Worm (Caenorhabditis elegans) whole organism, young adult: ENCODE data around the gene lim-6.

Experiments
- B0261.1 ChIP-seq: sonication (generic microtip); optimal IDR thresholded peaks from 2 replicates; lab custom pipeline; 2016; ENCODE audit warnings: mild to moderate bottlenecking, missing genetic modification characterization, moderate library complexity, missing compliant biosample characterization
- D2030.7 ChIP-seq: fragments of 200-800 bp; sonication (Bioruptor generic); IDR thresholded peaks from 2 replicates; pipeline ENCODE4 v1.3.6; 2022; ENCODE audit warnings: missing genetic modification reagents, missing genetic modification characterization, missing compliant biosample characterization
- F37B4.10 ChIP-seq: fragments of 200-800 bp; sonication (Bioruptor generic); IDR thresholded peaks from 2 replicates; pipeline ENCODE4 v1.3.6; 2022; ENCODE audit warnings: missing genetic modification characterization, missing compliant biosample characterization
- F57A8.1 ChIP-seq: fragments of 200-800 bp; sonication (Bioruptor generic); optimal IDR thresholded peaks from 2 replicates; lab custom pipeline; 2018; ENCODE audit warnings: mild to moderate bottlenecking, missing genetic modification characterization, moderate library complexity, missing compliant biosample characterization
- F57C9.4 ChIP-seq: sonication (generic microtip); optimal IDR thresholded peaks from 2 replicates; lab custom pipeline; 2017; ENCODE audit warnings: mild to moderate bottlenecking, missing genetic modification characterization, missing compliant biosample characterization
- T07F8.4 ChIP-seq: sonication (generic microtip); optimal IDR thresholded peaks from 2 replicates; lab custom pipeline; 2016; ENCODE audit warnings: mild to moderate bottlenecking, missing genetic modification characterization, moderate library complexity, missing compliant biosample characterization
- Y53F4B.3 ChIP-seq: fragments of 200-800 bp; sonication (Bioruptor generic); IDR thresholded peaks from 2 replicates; pipeline ENCODE4 v1.3.6; 2022; ENCODE audit warnings: missing genetic modification reagents, missing genetic modification characterization, missing compliant biosample characterization
- Y56A3A.18 ChIP-seq: fragments of 200-800 bp; sonication (Bioruptor generic); IDR thresholded peaks from 2 replicates; pipeline ENCODE4 v1.3.6; 2022; ENCODE audit warnings: missing genetic modification reagents, missing genetic modification characterization, missing compliant biosample characterization
- Y79H2A.3 ChIP-seq: fragments of 200-800 bp; sonication (Bioruptor generic); conservative IDR thresholded peaks from 2 replicates; pipeline ENCODE4 v1.3.6; 2022; ENCODE audit warnings: missing genetic modification reagents, missing genetic modification characterization, missing compliant biosample characterization
- aptf-3 ChIP-seq: fragments of 200-800 bp; sonication (Bioruptor generic); IDR thresholded peaks from 2 replicates; pipeline ENCODE4 v1.3.6; 2022; ENCODE audit warnings: missing genetic modification characterization, missing compliant biosample characterization
- bed-1 ChIP-seq: fragments of 200-800 bp; sonication (Bioruptor generic); IDR thresholded peaks from 2 replicates; pipeline ENCODE4 v1.3.6; 2022; ENCODE audit warnings: missing genetic modification reagents, missing genetic modification characterization, missing compliant biosample characterization
- bed-2 ChIP-seq: fragments of 200-800 bp; sonication (Bioruptor generic); IDR thresholded peaks from 2 replicates; pipeline ENCODE4 v1.3.6; 2022; ENCODE audit warnings: missing genetic modification reagents, missing genetic modification characterization, missing compliant biosample characterization
- dpff-1 ChIP-seq: sonication (generic microtip); optimal IDR thresholded peaks from 2 replicates; lab custom pipeline; 2017; ENCODE audit warnings: mild to moderate bottlenecking, missing genetic modification characterization, missing compliant biosample characterization
- hmg-1.2 ChIP-seq: fragments of 200-800 bp; sonication (Bioruptor generic); IDR thresholded peaks from 2 replicates; pipeline ENCODE4 v1.3.6; 2022; ENCODE audit warnings: missing genetic modification reagents, missing genetic modification characterization, missing compliant biosample characterization
- hrde-1 ChIP-seq: sonication (generic microtip); optimal IDR thresholded peaks from 2 replicates; lab custom pipeline; 2016; ENCODE audit warnings: missing genetic modification characterization, mild to moderate bottlenecking, missing compliant biosample characterization, moderate library complexity, missing genotype, missing genetic modification reagents, borderline replicate concordance
- lin-26 ChIP-seq: fragments of 200-800 bp; sonication (Bioruptor generic); IDR thresholded peaks from 2 replicates; pipeline ENCODE4 v1.3.6; 2022; ENCODE audit warnings: missing genetic modification reagents, missing genetic modification characterization, missing compliant biosample characterization
- lin-40 ChIP-seq: sonication (generic microtip); optimal IDR thresholded peaks from 2 replicates; lab custom pipeline; 2016; ENCODE audit warnings: missing genetic modification characterization, mild to moderate bottlenecking, missing compliant biosample characterization, missing genotype, missing genetic modification reagents
- lin-54 ChIP-seq: fragments of 200-800 bp; sonication (Bioruptor generic); optimal IDR thresholded peaks from 2 replicates; lab custom pipeline; 2018; ENCODE audit warnings: mild to moderate bottlenecking, missing genetic modification characterization, missing compliant biosample characterization
- mcd-1 ChIP-seq: fragments of 200-800 bp; sonication (Bioruptor generic); IDR thresholded peaks from 2 replicates; pipeline ENCODE4 v1.3.6; 2022; ENCODE audit warnings: missing genetic modification reagents, missing genetic modification characterization, missing compliant biosample characterization
- mel-28 ChIP-seq: sonication (generic microtip); optimal IDR thresholded peaks from 2 replicates; lab custom pipeline; 2016; ENCODE audit warnings: borderline replicate concordance, mild to moderate bottlenecking, missing genetic modification characterization, missing compliant biosample characterization
- nfya-2 ChIP-seq: fragments of 200-800 bp; sonication (Bioruptor generic); IDR thresholded peaks from 2 replicates; pipeline ENCODE4 v1.3.6; 2022; ENCODE audit warnings: missing genetic modification reagents, missing genetic modification characterization, missing compliant biosample characterization
- nhr-179 ChIP-seq: sonication (generic microtip); optimal IDR thresholded peaks from 2 replicates; lab custom pipeline; 2016; ENCODE audit warnings: mild to moderate bottlenecking, missing genetic modification characterization, missing compliant biosample characterization
- nhr-27 ChIP-seq: fragments of 200-800 bp; sonication (Bioruptor generic); optimal IDR thresholded peaks from 2 replicates; lab custom pipeline; 2018; ENCODE audit warnings: mild to moderate bottlenecking, missing genetic modification characterization, moderate library complexity, missing compliant biosample characterization
- nhr-80 ChIP-seq: sonication (generic microtip); optimal IDR thresholded peaks from 2 replicates; lab custom pipeline; 2016; ENCODE audit warnings: missing genetic modification characterization, missing compliant biosample characterization
- rcor-1 ChIP-seq: fragments of 200-800 bp; sonication (Bioruptor generic); IDR thresholded peaks from 2 replicates; pipeline ENCODE4 v1.3.6; 2022; ENCODE audit warnings: missing genetic modification reagents, missing genetic modification characterization, missing compliant biosample characterization
- repo-1 ChIP-seq: sonication (generic microtip); optimal IDR thresholded peaks from 2 replicates; lab custom pipeline; 2017; ENCODE audit warnings: mild to moderate bottlenecking, missing genetic modification characterization, missing compliant biosample characterization
- sdz-38 ChIP-seq: sonication (generic microtip); optimal IDR thresholded peaks from 2 replicates; lab custom pipeline; 2016; ENCODE audit warnings: missing genotype, missing genetic modification characterization, missing compliant biosample characterization
- snpc-1.3 ChIP-seq: sonication (generic microtip); optimal IDR thresholded peaks from 2 replicates; lab custom pipeline; 2017; ENCODE audit warnings: missing genetic modification characterization, mild to moderate bottlenecking, missing compliant biosample characterization, antibody characterized with exemption, moderate library complexity, missing genotype, missing genetic modification reagents; ENCODE audit not compliant: insufficient read depth
- snpc-3.4 ChIP-seq: sonication (generic microtip); optimal IDR thresholded peaks from 2 replicates; lab custom pipeline; 2017; ENCODE audit warnings: missing genetic modification characterization, mild to moderate bottlenecking, missing compliant biosample characterization, antibody characterized with exemption, moderate library complexity, missing genotype, missing genetic modification reagents
- snpc-4 ChIP-seq, 5 experiments: fragments of 150-350 bp in 1 of 5; sonication (generic microtip) in 4 of 5; optimal IDR thresholded peaks; 2 replicates each; lab custom pipeline; 2014 to 2018; ENCODE audit warnings: missing genetic modification characterization in 5 of 5, missing biosample characterization in 3 of 5, antibody characterized with exemption in 2 of 5, mild to moderate bottlenecking in 2 of 5, missing compliant biosample characterization in 2 of 5, missing genotype in 2 of 5, moderate library complexity in 2 of 5, missing genetic modification reagents in 1 of 5
- tbp1 ChIP-seq: fragments of 200-800 bp; sonication (Bioruptor generic); optimal IDR thresholded peaks from 2 replicates; lab custom pipeline; 2018; ENCODE audit warnings: mild to moderate bottlenecking, missing genetic modification characterization, missing compliant biosample characterization
- zim-3 ChIP-seq: sonication (generic microtip); optimal IDR thresholded peaks from 2 replicates; lab custom pipeline; 2017; ENCODE audit warnings: mild to moderate bottlenecking, missing genetic modification characterization, moderate library complexity, missing compliant biosample characterization
- ztf-18 ChIP-seq: sonication (generic microtip); optimal IDR thresholded peaks from 2 replicates; lab custom pipeline; 2016; ENCODE audit warnings: missing genotype, mild to moderate bottlenecking, missing genetic modification characterization, missing compliant biosample characterization
- ztf-26 ChIP-seq: sonication (generic microtip); optimal IDR thresholded peaks from 2 replicates; lab custom pipeline; 2017; ENCODE audit warnings: missing genetic modification characterization, missing compliant biosample characterization
- ztf-3 ChIP-seq: fragments of 200-800 bp; sonication (Bioruptor generic); optimal IDR thresholded peaks from 2 replicates; lab custom pipeline; 2018; ENCODE audit warnings: mild to moderate bottlenecking, missing genetic modification characterization, missing compliant biosample characterization

Gene lim-6

DNA sequence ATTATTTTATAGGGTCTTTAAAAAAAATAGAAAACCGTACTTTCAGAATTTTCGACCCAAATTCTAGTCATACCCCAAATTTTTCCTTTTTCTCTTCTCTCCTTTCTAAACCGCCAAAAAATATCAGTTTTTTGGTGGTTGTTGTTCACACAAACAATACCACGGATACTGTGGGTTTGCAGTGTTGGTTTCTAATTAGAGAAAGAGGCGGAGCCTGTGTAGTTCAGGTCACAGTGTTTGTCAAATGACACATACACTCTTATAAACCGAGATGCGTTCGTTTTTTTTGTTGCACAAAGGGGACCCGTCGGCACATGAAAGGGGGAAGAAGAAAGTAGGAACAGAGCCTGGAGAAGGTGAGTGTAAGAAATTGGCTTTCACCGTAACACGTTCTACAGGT lies at the start of gene lim-6:
Gene lim-6, plus strand, starts transcription at position 301 of the 400 bp plus-strand sequence.
- TF ChIP-seq nhr-27 (tag; lab: Kevin White, UChicago): no peak
- TF ChIP-seq mcd-1: no peak
- TF ChIP-seq rcor-1 (GFP tag; lab: Robert Waterston, UW): no peak
- TF ChIP-seq Y56A3A.18 (GFP tag; lab: Robert Waterston, UW): no peak
- TF ChIP-seq B0261.1: no peak
- TF ChIP-seq F57A8.1 (GFP tag; lab: Kevin White, UChicago): no peak
- TF ChIP-seq snpc-3.4 (tag; lab: Kevin White, UChicago): no peak
- no peak for TF ChIP-seq snpc-4 (GFP tag; optimal IDR thresholded peaks at IDR 0.05; lab: Kevin White, UChicago)
- TF ChIP-seq snpc-4 (tag; optimal IDR thresholded peaks at IDR 0.05; lab: Kevin White, UChicago): no peak
- no peak for TF ChIP-seq T07F8.4 (tag; lab: Kevin White, UChicago)
- TF ChIP-seq bed-2: no peak
- TF ChIP-seq lin-54 (GFP tag; lab: Kevin White, UChicago): no peak
- no peak for TF ChIP-seq mel-28 (tag; lab: Kevin White, UChicago)
- TF ChIP-seq D2030.7: no peak
- no peak for TF ChIP-seq F57C9.4 (tag; lab: Kevin White, UChicago)
- TF ChIP-seq lin-26 (GFP tag; lab: Robert Waterston, UW): no peak
- no peak for TF ChIP-seq nhr-80 (tag; lab: Kevin White, UChicago)
- TF ChIP-seq, all 124 proteins: peak for 0

DNA sequence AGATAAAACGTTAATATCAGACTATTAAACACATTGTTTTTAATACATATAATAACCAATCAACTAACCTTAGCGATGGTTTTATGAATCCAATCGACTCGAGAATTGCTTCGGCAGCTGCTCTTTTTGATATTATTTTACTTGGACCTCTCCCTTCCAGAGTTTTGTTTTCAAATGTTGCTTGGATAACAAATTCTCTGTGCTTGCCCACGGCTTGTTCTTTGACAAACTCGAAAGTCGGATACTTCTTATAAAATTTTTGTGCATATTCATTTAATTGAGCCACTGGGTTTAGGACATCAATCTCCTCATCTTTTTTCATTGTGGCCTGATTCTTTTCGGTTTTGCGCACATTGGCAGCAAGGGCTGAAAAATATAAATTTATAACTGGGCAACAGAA lies 47.2 kb upstream of the lim-6 start, which contains the start of gene F55A4.3:
Gene F55A4.3, minus strand, starts transcription at position 101 of the 400 bp plus-strand sequence.
- TF ChIP-seq ztf-18: no peak
- no peak for TF ChIP-seq hmg-1.2 (GFP tag; lab: Robert Waterston, UW)
- TF ChIP-seq Y79H2A.3 (GFP tag; lab: Robert Waterston, UW): no peak
- TF ChIP-seq aptf-3 (GFP tag; lab: Robert Waterston, UW): no peak
- no peak for TF ChIP-seq ztf-26 (tag; lab: Kevin White, UChicago)
- no peak for TF ChIP-seq F37B4.10 (GFP tag; lab: Robert Waterston, UW)
- TF ChIP-seq ztf-3 (GFP tag; lab: Kevin White, UChicago): no peak
- TF ChIP-seq snpc-1.3 (tag; lab: Kevin White, UChicago): no peak
- TF ChIP-seq zim-3: no peak
- TF ChIP-seq Y53F4B.3 (GFP tag; lab: Robert Waterston, UW): no peak
- TF ChIP-seq repo-1: no peak
- TF ChIP-seq tbp1 (GFP tag; lab: Kevin White, UChicago): no peak
- TF ChIP-seq dpff-1: no peak
- no peak for TF ChIP-seq mcd-1
- TF ChIP-seq nfya-2 (GFP tag; lab: Robert Waterston, UW): no peak
- no peak for TF ChIP-seq hrde-1 (tag; lab: Kevin White, UChicago)
- no peak for TF ChIP-seq nhr-179 (tag; lab: Kevin White, UChicago)

DNA sequence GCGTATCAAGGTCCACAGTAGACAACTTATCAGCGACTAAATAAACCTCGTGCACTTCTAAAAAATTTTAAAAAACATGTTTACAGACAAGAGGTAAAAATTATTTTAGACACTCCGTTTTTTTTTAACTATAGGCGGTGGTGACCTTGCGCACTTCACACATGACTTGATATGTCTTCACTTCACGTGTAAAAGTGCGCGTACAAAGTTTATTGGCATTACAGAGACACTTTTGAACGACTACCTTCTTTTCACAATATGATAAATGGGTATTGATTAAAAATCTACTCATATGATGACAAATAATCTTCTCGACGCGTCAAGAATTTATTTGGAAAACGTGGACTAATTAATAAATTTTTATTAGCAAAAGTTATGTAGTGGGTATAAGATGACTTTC lies 45.5 kb upstream of the lim-6 start:
- TF ChIP-seq ztf-26 (tag; lab: Kevin White, UChicago) (peak; percentile 51), sdz-38 (tag; lab: Kevin White, UChicago) (no peak), lin-40 (peak; percentile 48), bed-1 (GFP tag; lab: Robert Waterston, UW) (no peak)
